Worm (Caenorhabditis elegans): ENCODE measurements around the gene dpf-7.

ce11 chrIV:4760378-4761084 is 41.9 kb downstream of the dpf-7 start, which contains the start of the genes memi-1 and cyp-31A3:
- TF ChIP-seq aly-2 (tag; optimal IDR thresholded peaks at IDR 0.05) (no peak), dmd-4 (tag; optimal IDR thresholded peaks at IDR 0.05) (no peak), mdl-1 (tag; optimal IDR thresholded peaks at IDR 0.05) (no peak), elt-3 (tag; optimal IDR thresholded peaks at IDR 0.05) (no peak)
